Fruit fly (Drosophila melanogaster): ENCODE data around the gene CG33635.

CG33635 gene

DNA sequence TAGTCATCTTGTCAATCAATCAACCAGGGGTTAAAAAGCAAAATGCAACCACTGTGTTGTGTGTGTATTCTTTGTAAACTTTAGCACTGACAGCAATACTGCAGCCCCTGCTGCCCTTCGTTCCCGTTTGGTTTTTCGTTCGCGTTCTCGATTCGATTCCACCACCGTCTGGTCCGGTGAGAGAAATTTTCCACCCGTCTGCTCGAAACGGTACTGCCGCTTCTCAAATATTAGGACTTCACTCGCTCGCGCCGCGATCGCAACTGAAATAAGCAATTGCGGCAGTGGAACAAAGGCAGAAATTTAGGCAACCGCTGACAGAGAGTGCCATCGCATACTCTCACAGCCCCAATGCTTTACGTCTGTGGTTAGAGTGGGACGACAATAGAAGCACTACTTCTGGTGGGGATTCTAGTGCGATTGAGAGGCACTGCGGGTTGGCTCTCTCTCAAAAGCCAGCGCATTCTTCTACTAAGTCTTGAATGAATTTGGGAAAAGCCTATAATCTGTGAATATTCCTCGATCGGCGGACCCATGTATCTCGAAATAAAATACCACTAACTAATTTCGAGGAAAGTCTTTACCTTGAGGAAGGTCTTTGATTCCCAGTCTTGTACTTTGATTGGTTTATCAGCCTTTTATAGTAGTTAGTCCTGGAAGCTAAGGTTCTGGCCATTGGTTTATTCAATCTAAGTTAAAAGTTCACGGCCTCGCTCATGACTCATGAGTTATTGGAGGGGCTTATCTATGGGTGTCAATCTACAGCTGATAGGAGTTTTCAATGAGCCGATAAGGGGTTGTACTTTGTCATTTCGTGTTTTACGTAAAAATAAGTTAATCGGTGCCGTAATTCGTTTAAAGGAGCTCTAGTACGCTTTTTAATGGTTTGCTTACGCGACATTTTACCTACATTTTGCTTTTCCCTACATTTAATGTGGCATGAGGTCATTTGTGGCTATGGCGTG is 29.2 kb downstream of the CG33635 start:
- no peak for TF ChIP-seq Myc (optimal IDR thresholded peaks at IDR 0.05)
- TF ChIP-seq Sin3A (optimal IDR thresholded peaks at IDR 0.05), result no peak

- TF ChIP-seq psq (optimal IDR thresholded peaks at IDR 0.05) (no peak), h (optimal IDR thresholded peaks at IDR 0.05) (no peak), Sin3A (optimal IDR thresholded peaks at IDR 0.05) (no peak), Myc (optimal IDR thresholded peaks at IDR 0.05) (no peak), insv (optimal IDR thresholded peaks at IDR 0.05) (no peak), ttk (optimal IDR thresholded peaks at IDR 0.05) (no peak)
Measured at dm6 chr2L:128296-128715, 30.2 kb downstream of the CG33635 start.

dm6 chr2L:125364-126252 is 32.9 kb downstream of the CG33635 start:
- no peak for TF ChIP-seq Myc (optimal IDR thresholded peaks at IDR 0.05)
- no peak for TF ChIP-seq insv (optimal IDR thresholded peaks at IDR 0.05)
- TF ChIP-seq psq (optimal IDR thresholded peaks at IDR 0.05), result no peak
- no peak for TF ChIP-seq ttk (optimal IDR thresholded peaks at IDR 0.05)
- TF ChIP-seq h (optimal IDR thresholded peaks at IDR 0.05), result no peak
- no peak for TF ChIP-seq Sin3A (optimal IDR thresholded peaks at IDR 0.05)

- TF ChIP-seq Myc (optimal IDR thresholded peaks at IDR 0.05) (no peak), ttk (optimal IDR thresholded peaks at IDR 0.05) (no peak), Sin3A (optimal IDR thresholded peaks at IDR 0.05) (no peak), h (optimal IDR thresholded peaks at IDR 0.05) (no peak), insv (optimal IDR thresholded peaks at IDR 0.05) (no peak), psq (optimal IDR thresholded peaks at IDR 0.05) (no peak)
Measured at dm6 chr2L:123007-123327, 35.5 kb downstream of the CG33635 start.

- TF ChIP-seq Sin3A (optimal IDR thresholded peaks at IDR 0.05) (no peak), h (optimal IDR thresholded peaks at IDR 0.05) (no peak), insv (optimal IDR thresholded peaks at IDR 0.05) (no peak), Myc (optimal IDR thresholded peaks at IDR 0.05) (no peak), psq (optimal IDR thresholded peaks at IDR 0.05) (no peak), ttk (optimal IDR thresholded peaks at IDR 0.05) (no peak)
Measured at dm6 chr2L:122167-123006, 36.1 kb downstream of the CG33635 start.

DNA sequence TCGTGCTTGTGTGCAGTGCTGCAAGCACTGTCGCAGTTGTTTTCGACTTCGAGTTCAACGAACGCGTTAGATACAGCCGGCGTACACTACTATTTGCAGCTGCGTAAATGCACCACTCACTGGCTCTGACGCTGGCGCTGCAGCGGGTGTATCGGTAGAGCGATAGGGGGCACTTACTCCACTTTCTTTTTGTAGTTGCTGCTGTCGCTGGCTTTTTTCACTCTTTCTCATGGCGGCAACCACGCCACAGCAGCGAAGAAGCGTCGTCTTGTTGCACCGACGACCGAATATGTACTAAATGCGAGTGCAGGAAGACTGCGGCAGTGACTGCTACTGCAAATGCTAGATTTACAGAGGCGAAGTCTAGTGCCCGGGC is 37.0 kb downstream of the CG33635 start, which contains the start of gene CG4822:
Gene CG4822 (minus strand): TSS at position 299 of the 376 bp plus-strand sequence.
- no peak for TF ChIP-seq Sin3A (optimal IDR thresholded peaks at IDR 0.05)

- TF ChIP-seq Sin3A (optimal IDR thresholded peaks at IDR 0.05) (no peak), ttk (optimal IDR thresholded peaks at IDR 0.05) (no peak)
Measured at dm6 chr2L:120492-121455, 37.7 kb downstream of the CG33635 start.

- TF ChIP-seq Myc (optimal IDR thresholded peaks at IDR 0.05), result no peak
- no peak for TF ChIP-seq ttk (optimal IDR thresholded peaks at IDR 0.05)
- TF ChIP-seq Sin3A (optimal IDR thresholded peaks at IDR 0.05), result no peak
- TF ChIP-seq psq (optimal IDR thresholded peaks at IDR 0.05), result no peak
- TF ChIP-seq h (optimal IDR thresholded peaks at IDR 0.05), result no peak
- no peak for TF ChIP-seq insv (optimal IDR thresholded peaks at IDR 0.05)
Measured at dm6 chr2L:117750-118149, 40.7 kb downstream of the CG33635 start.

DNA sequence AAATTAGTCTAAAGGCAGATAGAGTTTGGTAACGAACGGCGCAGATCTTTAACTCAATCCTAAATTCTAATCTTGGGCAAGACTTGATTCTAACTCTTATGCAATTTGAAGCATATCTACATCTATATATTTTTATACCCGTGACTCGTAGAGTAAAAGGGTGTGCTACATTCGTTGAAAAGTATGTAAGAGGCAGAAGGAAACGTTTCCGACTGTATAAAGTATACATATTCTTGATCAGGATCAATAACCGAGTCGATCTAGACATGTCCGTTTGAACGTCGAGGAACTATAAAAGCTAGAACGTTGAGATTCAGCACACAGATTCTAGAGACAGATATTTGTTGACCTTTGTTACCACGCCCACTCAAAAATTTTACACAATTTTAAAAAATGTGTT is 42.1 kb downstream of the CG33635 start, which contains the start of gene CG13694:
Gene CG13694 (minus strand): TSS at position 101 of the 400 bp plus-strand sequence.
- TF ChIP-seq h (optimal IDR thresholded peaks at IDR 0.05), result no peak
- no peak for TF ChIP-seq ttk (optimal IDR thresholded peaks at IDR 0.05)
- TF ChIP-seq insv (optimal IDR thresholded peaks at IDR 0.05), result no peak
- no peak for TF ChIP-seq Myc (optimal IDR thresholded peaks at IDR 0.05)
- no peak for TF ChIP-seq psq (optimal IDR thresholded peaks at IDR 0.05)
- no peak for TF ChIP-seq Sin3A (optimal IDR thresholded peaks at IDR 0.05)

DNA sequence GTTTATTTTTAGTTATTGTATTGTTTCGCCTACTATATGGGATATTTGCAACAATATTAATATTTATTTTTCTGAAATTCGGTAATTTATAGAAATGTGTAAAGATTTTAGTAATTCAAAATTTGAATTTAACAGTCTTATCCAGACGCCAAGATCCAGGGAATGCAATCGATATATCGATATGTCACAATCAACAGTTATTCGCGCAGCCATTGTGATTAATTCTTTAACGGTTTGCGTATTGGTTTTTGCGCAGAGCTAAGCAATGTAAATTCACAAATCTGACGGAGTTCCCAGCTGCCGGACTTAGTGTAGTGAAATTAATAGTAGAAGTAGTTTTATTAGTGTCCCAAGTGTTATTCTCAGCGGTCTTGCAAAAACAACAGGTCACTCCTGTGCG is 44.0 kb downstream of the CG33635 start, which contains the start of gene ND-15:
Gene ND-15 (plus strand): TSS at position 298 of the 400 bp plus-strand sequence.
- no peak for TF ChIP-seq psq (optimal IDR thresholded peaks at IDR 0.05)
- TF ChIP-seq h (optimal IDR thresholded peaks at IDR 0.05), result no peak
- no peak for TF ChIP-seq Sin3A (optimal IDR thresholded peaks at IDR 0.05)
- no peak for TF ChIP-seq Myc (optimal IDR thresholded peaks at IDR 0.05)
- no peak for TF ChIP-seq ttk (optimal IDR thresholded peaks at IDR 0.05)
- TF ChIP-seq insv (optimal IDR thresholded peaks at IDR 0.05), result no peak

DNA sequence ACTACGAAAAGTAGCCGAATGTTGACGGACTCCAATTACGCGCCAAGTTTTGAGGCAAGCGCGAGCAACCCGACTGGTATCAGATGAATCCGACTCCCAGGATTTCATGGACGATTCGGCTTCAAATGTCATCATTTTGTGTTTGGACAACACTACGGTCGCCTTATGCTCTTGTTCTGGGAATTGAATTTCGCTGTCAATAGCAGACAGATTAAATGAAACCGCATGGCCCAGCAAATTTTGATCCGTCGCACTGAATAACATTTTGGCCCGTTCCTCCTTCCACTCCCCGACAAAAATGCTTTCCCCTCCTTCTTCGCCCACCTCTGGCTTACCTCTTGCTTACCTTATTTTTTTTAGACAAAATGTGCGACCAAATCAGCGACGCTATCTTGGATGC is 48.4 kb downstream of the CG33635 start:
- TF ChIP-seq h (optimal IDR thresholded peaks at IDR 0.05), result no peak
- TF ChIP-seq psq (optimal IDR thresholded peaks at IDR 0.05), result no peak
- no peak for TF ChIP-seq ttk (optimal IDR thresholded peaks at IDR 0.05)
- no peak for TF ChIP-seq Sin3A (optimal IDR thresholded peaks at IDR 0.05)

Data from Kc167 (cell line).